Fruit fly (Drosophila melanogaster): Measurements from ENCODE around the gene Tom.

DNA sequence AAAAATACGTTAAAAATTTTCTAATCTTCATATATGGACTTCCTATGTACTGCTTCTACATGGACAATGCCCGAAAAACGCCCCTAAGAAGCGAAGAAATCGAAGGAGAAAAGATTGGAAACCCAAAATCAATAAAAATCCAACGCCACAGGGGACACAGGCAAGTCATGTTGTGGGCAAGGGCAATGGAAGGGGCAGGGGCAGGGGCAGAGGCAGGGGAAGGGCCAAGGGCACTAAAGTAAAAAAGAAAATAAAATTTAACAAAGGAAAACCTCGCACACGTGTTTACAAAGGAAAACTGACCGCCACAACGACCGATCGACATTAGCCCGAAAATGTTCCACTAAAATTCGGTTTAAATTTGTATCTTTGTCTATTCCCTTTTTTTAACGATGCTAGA, 6.4 kb upstream of the Tom start:
- TF ChIP-seq CG32121 (GFP tag; IDR thresholded peaks at IDR 0.05) (no peak), CG17806 (tag; optimal IDR thresholded peaks at IDR 0.05) (no peak), rn (GFP tag; IDR thresholded peaks at IDR 0.05) (no peak), CG8159 (tag; optimal IDR thresholded peaks at IDR 0.05) (no peak), CG14655 (GFP tag; optimal IDR thresholded peaks at IDR 0.05) (no peak), gl (tag; optimal IDR thresholded peaks at IDR 0.05) (no peak), D1 (tag; optimal IDR thresholded peaks at IDR 0.05) (no peak), CG12605 (GFP tag; IDR thresholded peaks at IDR 0.05) (no peak), fd96Ca (GFP tag; IDR thresholded peaks at IDR 0.05) (no peak)
